Worm (Caenorhabditis elegans) whole organism, L1 larva: ENCODE data around the gene tbb-2.

Experiments used
- C16A3.4 ChIP-seq: fragments of 150-350 bp; optimal IDR thresholded peaks from 2 replicates; lab custom pipeline; 2014; ENCODE audit warnings: missing biosample characterization, missing genetic modification characterization
- F16B12.6 ChIP-seq: fragments of 150-350 bp; optimal IDR thresholded peaks from 2 replicates; lab custom pipeline; 2014; ENCODE audit warnings: missing biosample characterization, missing genetic modification characterization
- aha-1 ChIP-seq: fragments of 150-350 bp; optimal IDR thresholded peaks from 2 replicates; lab custom pipeline; 2014; ENCODE audit warnings: missing biosample characterization, missing genetic modification characterization
- alr-1 ChIP-seq: fragments of 200-800 bp; sonication (Bioruptor generic); optimal IDR thresholded peaks from 2 replicates; lab custom pipeline; 2018; ENCODE audit warnings: borderline replicate concordance, mild to moderate bottlenecking, missing genetic modification characterization, missing compliant biosample characterization
- aly-2 ChIP-seq: fragments of 150-350 bp; optimal IDR thresholded peaks from 2 replicates; lab custom pipeline; 2014; ENCODE audit warnings: missing biosample characterization, missing genetic modification characterization
- blmp-1 ChIP-seq: fragments of 150-350 bp; optimal IDR thresholded peaks from 2 replicates; lab custom pipeline; 2014; ENCODE audit warnings: missing biosample characterization, missing genetic modification characterization
- ceh-63 ChIP-seq: fragments of 200-800 bp; sonication (Bioruptor generic); optimal IDR thresholded peaks from 2 replicates; lab custom pipeline; 2018; ENCODE audit warnings: mild to moderate bottlenecking, missing genetic modification characterization, missing compliant biosample characterization
- ceh-88 ChIP-seq: fragments of 200-800 bp; sonication (Bioruptor generic); IDR thresholded peaks from 2 replicates; pipeline ENCODE4 v1.3.6; 2022; ENCODE audit warnings: missing genetic modification characterization, missing compliant biosample characterization
- ces-1 ChIP-seq: fragments of 150-350 bp; optimal IDR thresholded peaks from 2 replicates; lab custom pipeline; 2014; ENCODE audit warnings: missing biosample characterization, missing genetic modification reagents, missing genetic modification characterization
- dsc-1 ChIP-seq: sonication (generic microtip); optimal IDR thresholded peaks from 2 replicates; lab custom pipeline; 2016; ENCODE audit warnings: mild to moderate bottlenecking, missing genetic modification characterization, missing compliant biosample characterization
- efl-1 ChIP-seq, 4 experiments: fragments of 150-350 bp; optimal IDR thresholded peaks in 3 of 4; peaks in 1 of 4; 1 replicate in 1 of 4; 2 replicates in 3 of 4; lab custom pipeline; 2014; ENCODE audit warnings: missing biosample characterization in 2 of 4, missing genetic modification characterization in 2 of 4, missing genetic modification reagents in 2 of 4
- egl-13 ChIP-seq: sonication (generic microtip); optimal IDR thresholded peaks from 2 replicates; lab custom pipeline; 2016; ENCODE audit warnings: missing genotype, missing genetic modification reagents, missing genetic modification characterization, missing compliant biosample characterization
- egl-27 ChIP-seq, 2 experiments: fragments of 150-350 bp in 1 of 2; sonication (generic microtip); optimal IDR thresholded peaks; 3 replicates each; lab custom pipeline; 2017 to 2018; ENCODE audit warnings: missing biosample characterization in 2 of 2, missing genetic modification characterization in 2 of 2, missing genetic modification reagents in 2 of 2
- elt-2 ChIP-seq: sonication (generic microtip); optimal IDR thresholded peaks from 2 replicates; lab custom pipeline; 2016; ENCODE audit warnings: missing genetic modification characterization, mild to moderate bottlenecking, inconsistent platforms, missing compliant biosample characterization, missing genetic modification reagents
- elt-3 ChIP-seq, 6 experiments: fragments of 150-350 bp in 1 of 6; sonication (generic microtip); optimal IDR thresholded peaks; 2 replicates each; lab custom pipeline; 2017 to 2018; ENCODE audit warnings: missing biosample characterization in 6 of 6, missing genetic modification characterization in 6 of 6, inconsistent platforms in 1 of 6
- ets-5 ChIP-seq: fragments of 200-800 bp; sonication (Bioruptor generic); IDR thresholded peaks from 2 replicates; pipeline ENCODE4 v1.3.6; 2022; ENCODE audit warnings: missing genetic modification characterization, missing compliant biosample characterization
- fkh-4 ChIP-seq: sonication (generic microtip); optimal IDR thresholded peaks from 2 replicates; lab custom pipeline; 2016; ENCODE audit warnings: missing compliant biosample characterization, missing genetic modification characterization, borderline replicate concordance
- fkh-8 ChIP-seq: sonication (generic microtip); optimal IDR thresholded peaks from 2 replicates; lab custom pipeline; 2016; ENCODE audit warnings: mild to moderate bottlenecking, missing genetic modification characterization, missing compliant biosample characterization
- hlh-17 ChIP-seq: fragments of 200-800 bp; sonication (Bioruptor generic); optimal IDR thresholded peaks from 2 replicates; lab custom pipeline; 2018; ENCODE audit warnings: missing genetic modification characterization, mild to moderate bottlenecking, missing compliant biosample characterization, moderate library complexity, borderline replicate concordance
- hlh-4 ChIP-seq: sonication (generic microtip); optimal IDR thresholded peaks from 2 replicates; lab custom pipeline; 2016; ENCODE audit warnings: mild to moderate bottlenecking, missing genetic modification characterization, missing compliant biosample characterization
- hpl-2 ChIP-seq: fragments of 150-350 bp; optimal IDR thresholded peaks from 2 replicates; lab custom pipeline; 2014; ENCODE audit warnings: missing biosample characterization, missing genetic modification reagents, missing genetic modification characterization
- irx-1 ChIP-seq: sonication (generic microtip); optimal IDR thresholded peaks from 2 replicates; lab custom pipeline; 2016; ENCODE audit warnings: missing genetic modification characterization, missing compliant biosample characterization
- isw-1 ChIP-seq: fragments of 200-800 bp; sonication (Bioruptor generic); IDR thresholded peaks from 2 replicates; pipeline ENCODE4 v1.3.6; 2022; ENCODE audit warnings: missing genetic modification characterization, missing compliant biosample characterization
- lin-14 ChIP-seq: fragments of 200-800 bp; sonication (Bioruptor generic); optimal IDR thresholded peaks from 2 replicates; lab custom pipeline; 2018; ENCODE audit warnings: mild to moderate bottlenecking, missing genetic modification characterization, moderate library complexity, missing compliant biosample characterization
- lin-35 ChIP-seq, 2 experiments: fragments of 150-350 bp; optimal IDR thresholded peaks; 2 replicates each; lab custom pipeline; 2014; ENCODE audit warnings: missing biosample characterization in 2 of 2, missing genetic modification characterization in 2 of 2, missing genetic modification reagents in 2 of 2
- lin-39 ChIP-seq: fragments of 150-350 bp; optimal IDR thresholded peaks from 2 replicates; lab custom pipeline; 2014; ENCODE audit warnings: missing biosample characterization, missing genetic modification reagents, missing genetic modification characterization
- lsy-2 ChIP-seq, 2 experiments: fragments of 150-350 bp; optimal IDR thresholded peaks; 2 replicates each; lab custom pipeline; 2014; ENCODE audit warnings: missing biosample characterization in 2 of 2, missing genetic modification characterization in 2 of 2
- mab-9 ChIP-seq: fragments of 200-800 bp; sonication (Bioruptor generic); IDR thresholded peaks from 2 replicates; pipeline ENCODE4 v1.3.6; 2022; ENCODE audit warnings: missing genetic modification reagents, missing genetic modification characterization, missing compliant biosample characterization
- mdl-1 ChIP-seq, 2 experiments: fragments of 150-350 bp; optimal IDR thresholded peaks; 2 replicates each; lab custom pipeline; 2014 to 2017; ENCODE audit warnings: missing biosample characterization in 2 of 2, missing genetic modification characterization in 2 of 2, inconsistent platforms in 1 of 2
- mef-2 ChIP-seq: fragments of 150-350 bp; optimal IDR thresholded peaks from 2 replicates; lab custom pipeline; 2014; ENCODE audit warnings: missing biosample characterization, missing genetic modification characterization
- mep-1 ChIP-seq: fragments of 150-350 bp; optimal IDR thresholded peaks from 2 replicates; lab custom pipeline; 2014; ENCODE audit warnings: missing biosample characterization, missing genetic modification characterization
- nhr-20 ChIP-seq: sonication (generic microtip); optimal IDR thresholded peaks from 2 replicates; lab custom pipeline; 2016; ENCODE audit warnings: mild to moderate bottlenecking, missing genetic modification characterization, missing compliant biosample characterization
- nhr-237 ChIP-seq: fragments of 150-350 bp; optimal IDR thresholded peaks from 2 replicates; lab custom pipeline; 2014; ENCODE audit warnings: missing biosample characterization, missing genetic modification characterization
- nhr-28 ChIP-seq: fragments of 150-350 bp; optimal IDR thresholded peaks from 2 replicates; lab custom pipeline; 2014; ENCODE audit warnings: missing biosample characterization, missing genetic modification characterization
- nhr-47 ChIP-seq: sonication (generic microtip); optimal IDR thresholded peaks from 2 replicates; lab custom pipeline; 2016; ENCODE audit warnings: mild to moderate bottlenecking, missing genetic modification characterization, moderate library complexity, missing compliant biosample characterization
- nhr-76 ChIP-seq: sonication (generic microtip); optimal IDR thresholded peaks from 2 replicates; lab custom pipeline; 2017; ENCODE audit warnings: missing biosample characterization, missing genetic modification characterization
- nhr-77 ChIP-seq: fragments of 150-350 bp; optimal IDR thresholded peaks from 2 replicates; lab custom pipeline; 2014; ENCODE audit warnings: missing biosample characterization, missing genetic modification characterization
- pax-3 ChIP-seq: fragments of 200-800 bp; sonication (Bioruptor generic); optimal IDR thresholded peaks from 2 replicates; lab custom pipeline; 2018; ENCODE audit warnings: mild to moderate bottlenecking, missing genetic modification characterization, moderate library complexity, missing compliant biosample characterization
- pqm-1 ChIP-seq: sonication (generic microtip); optimal IDR thresholded peaks from 3 replicates; lab custom pipeline; 2017; ENCODE audit warnings: missing biosample characterization, missing genetic modification characterization
- snpc-4 ChIP-seq: fragments of 150-350 bp; optimal IDR thresholded peaks from 2 replicates; lab custom pipeline; 2014; ENCODE audit warnings: missing biosample characterization, missing genetic modification characterization
- sup-37 ChIP-seq: fragments of 200-800 bp; sonication (Bioruptor generic); optimal IDR thresholded peaks from 2 replicates; lab custom pipeline; 2018; ENCODE audit warnings: mild to moderate bottlenecking, missing genetic modification characterization, missing compliant biosample characterization
- swsn-7 ChIP-seq: sonication (generic microtip); optimal IDR thresholded peaks from 2 replicates; lab custom pipeline; 2016; ENCODE audit warnings: missing genetic modification characterization, missing compliant biosample characterization
- unc-62 ChIP-seq: fragments of 150-350 bp; optimal IDR thresholded peaks from 2 replicates; lab custom pipeline; 2014; ENCODE audit warnings: missing biosample characterization, missing genetic modification reagents, missing genetic modification characterization
- unc-86 ChIP-seq: sonication (generic microtip); optimal IDR thresholded peaks from 2 replicates; lab custom pipeline; 2016; ENCODE audit warnings: missing genetic modification characterization, missing compliant biosample characterization
- unc-98 ChIP-seq: fragments of 200-800 bp; sonication (Bioruptor generic); IDR thresholded peaks from 2 replicates; pipeline ENCODE4 v1.3.6; 2022; ENCODE audit warnings: missing genetic modification characterization, missing compliant biosample characterization
- zag-1 ChIP-seq: fragments of 150-350 bp; optimal IDR thresholded peaks from 2 replicates; lab custom pipeline; 2014; ENCODE audit warnings: missing biosample characterization, missing genetic modification characterization
- ztf-11 ChIP-seq, 2 experiments: sonication (generic microtip); optimal IDR thresholded peaks; 2 replicates each; lab custom pipeline; 2016 to 2017; ENCODE audit warnings: missing genetic modification characterization in 2 of 2, missing biosample characterization in 1 of 2, missing compliant biosample characterization in 1 of 2

Gene tbb-2

DNA sequence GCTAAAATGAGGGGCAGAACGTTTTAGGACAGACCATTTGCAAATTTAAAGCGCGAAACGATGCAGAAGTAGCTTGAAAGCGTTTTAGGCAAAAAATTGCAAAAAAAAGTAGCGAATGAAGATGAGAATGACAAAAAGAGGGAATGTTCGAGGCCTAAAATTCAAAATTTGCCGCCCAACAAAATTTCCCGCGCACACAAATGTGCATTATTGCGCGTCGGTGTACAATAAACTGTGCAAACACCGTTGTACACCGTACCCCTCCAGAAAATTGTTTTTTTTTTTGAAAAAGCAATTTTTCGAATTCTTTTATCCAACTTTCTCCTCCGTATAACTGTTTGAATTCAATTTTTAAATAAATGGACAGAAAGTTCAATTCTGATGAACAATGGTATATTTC is 2.4 kb upstream of the tbb-2 start, which contains the start of gene snpc-3.4 (continued):
- TF ChIP-seq alr-1 (tag; lab: Kevin White, UChicago) = no peak
- TF ChIP-seq isw-1 (GFP tag; lab: Robert Waterston, UW) = peak; percentile 44
- peak; percentile 89 to 93 for TF ChIP-seq lin-35 (GFP tag; optimal IDR thresholded peaks at IDR 0.05; lab: Kevin White, UChicago)
- peak; percentile 96 for TF ChIP-seq F16B12.6 (tag; lab: Kevin White, UChicago)
- TF ChIP-seq swsn-7 = peak; percentile 61
- TF ChIP-seq blmp-1 = peak; percentile 57
- no peak for TF ChIP-seq ets-5 (GFP tag; lab: Robert Waterston, UW)
- TF ChIP-seq irx-1 (tag; lab: Kevin White, UChicago) = peak; percentile 49
- peak in 1 of 2 experiments; percentile 57 for TF ChIP-seq mdl-1 (tag; optimal IDR thresholded peaks at IDR 0.05; lab: Kevin White, UChicago)
- TF ChIP-seq egl-27 (tag; optimal IDR thresholded peaks at IDR 0.05; lab: Kevin White, UChicago) = no peak
- no peak for TF ChIP-seq hlh-4 (tag; lab: Kevin White, UChicago)
- peak; percentile 57 for TF ChIP-seq fkh-8 (tag; lab: Kevin White, UChicago)
- peak; percentile 53 for TF ChIP-seq aly-2
- peak; percentile 81 for TF ChIP-seq C16A3.4 (tag; lab: Kevin White, UChicago)

DNA sequence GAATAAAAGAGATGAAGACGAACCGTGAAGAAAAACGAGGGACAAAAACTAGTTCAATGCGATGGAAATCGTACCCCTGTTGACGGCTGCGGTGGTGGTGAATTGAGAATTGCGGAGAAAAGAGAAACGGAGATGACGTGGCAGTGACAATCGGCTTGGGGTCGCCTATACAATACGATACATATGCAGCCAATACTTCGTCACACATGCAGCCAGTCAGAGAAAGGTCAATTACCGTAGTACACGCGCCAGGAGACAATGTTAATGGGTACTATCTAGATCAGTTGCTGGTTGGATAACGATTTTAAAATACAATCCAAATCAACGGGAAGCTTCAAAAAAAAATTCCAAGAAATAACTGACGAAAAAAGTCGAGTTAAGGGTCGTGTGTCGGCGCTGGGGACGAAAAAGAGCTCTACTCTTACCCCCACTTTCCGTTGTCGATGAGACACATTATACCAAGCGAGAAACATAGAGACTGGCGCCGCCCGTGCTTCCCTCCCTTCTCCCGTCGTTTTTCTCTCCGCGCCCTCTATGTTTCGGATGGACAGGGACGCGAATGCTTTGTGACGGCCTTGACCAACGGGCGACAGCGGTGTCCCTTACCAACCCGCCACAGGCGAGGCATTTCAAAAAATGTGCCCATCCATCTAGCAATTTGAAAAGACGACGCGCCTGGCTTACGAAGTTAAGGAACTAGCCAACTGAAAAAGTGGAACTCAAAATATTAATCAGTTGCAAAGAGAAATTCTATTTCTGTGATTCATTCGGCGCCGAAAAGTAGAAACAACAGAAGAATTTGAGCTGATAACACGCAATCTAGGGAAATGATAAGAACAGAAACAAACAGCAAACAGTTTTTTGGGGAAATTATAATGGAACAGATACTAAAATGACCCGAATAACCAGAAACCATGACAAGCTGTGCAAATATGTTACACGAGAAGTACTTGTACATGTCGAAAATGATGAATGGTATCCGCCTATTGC is 1.5 kb upstream of the tbb-2 start:
- TF ChIP-seq nhr-28 = no peak
- TF ChIP-seq alr-1 (tag; lab: Kevin White, UChicago) = no peak
- no peak for TF ChIP-seq ceh-88 (GFP tag; lab: Robert Waterston, UW)
- no peak for TF ChIP-seq elt-3 (tag; optimal IDR thresholded peaks at IDR 0.05; lab: Kevin White, UChicago)
- no peak for TF ChIP-seq pax-3 (tag; lab: Kevin White, UChicago)
- peak; percentile 93 for TF ChIP-seq lin-14 (GFP tag; lab: Kevin White, UChicago)
- TF ChIP-seq elt-2 (tag; lab: Kevin White, UChicago) = peak; percentile 22
- TF ChIP-seq lin-35 (GFP tag; optimal IDR thresholded peaks at IDR 0.05; lab: Kevin White, UChicago) = peak in 1 of 2 experiments; percentile 2
- peak in 1 of 2 experiments; percentile 20 for TF ChIP-seq efl-1 (optimal IDR thresholded peaks at IDR 0.05; lab: Kevin White, UChicago)
- peak; percentile 13 to 62 for TF ChIP-seq efl-1 (GFP tag; optimal IDR thresholded peaks at IDR 0.05 in 1 of 2; lab: Kevin White, UChicago)
- no peak for TF ChIP-seq nhr-76 (tag; lab: Kevin White, UChicago)
- TF ChIP-seq nhr-77 (tag; lab: Kevin White, UChicago) = no peak
- TF ChIP-seq unc-98 (GFP tag; lab: Robert Waterston, UW) = no peak
- no peak for TF ChIP-seq nhr-237 (tag; lab: Kevin White, UChicago)
- TF ChIP-seq ces-1 (GFP tag; lab: Kevin White, UChicago) = no peak
- TF ChIP-seq fkh-4 (tag; lab: Kevin White, UChicago) = no peak
- TF ChIP-seq hpl-2 = no peak
- no peak for TF ChIP-seq egl-13 (tag; lab: Kevin White, UChicago)
- peak; percentile 6 for TF ChIP-seq nhr-47 (tag; lab: Kevin White, UChicago)
- peak; percentile 66 for TF ChIP-seq blmp-1
- no peak for TF ChIP-seq lin-39
- TF ChIP-seq nhr-20 (tag; lab: Kevin White, UChicago) = peak; percentile 6
- peak in 1 of 2 experiments; percentile 34 for TF ChIP-seq ztf-11 (tag; optimal IDR thresholded peaks at IDR 0.05; lab: Kevin White, UChicago)
- TF ChIP-seq ceh-63 (GFP tag; lab: Kevin White, UChicago) = no peak
- TF ChIP-seq C16A3.4 (tag; lab: Kevin White, UChicago) = no peak
- no peak for TF ChIP-seq mep-1 (tag; lab: Kevin White, UChicago)
- TF ChIP-seq sup-37 (GFP tag; lab: Kevin White, UChicago) = no peak
- no peak for TF ChIP-seq unc-86
- TF ChIP-seq mab-9 = 0 out of 2 replicates have a peak, but pooled peaks have one; percentile 9
- TF ChIP-seq hlh-17 (GFP tag; lab: Kevin White, UChicago) = no peak
- no peak for TF ChIP-seq zag-1 (tag; lab: Kevin White, UChicago)
- TF ChIP-seq dsc-1 (tag; lab: Kevin White, UChicago) = no peak
- no peak for TF ChIP-seq fkh-8 (tag; lab: Kevin White, UChicago)
- TF ChIP-seq aha-1 = no peak
- peak; percentile 7 for TF ChIP-seq irx-1 (tag; lab: Kevin White, UChicago)
- TF ChIP-seq lsy-2 (tag; optimal IDR thresholded peaks at IDR 0.05; lab: Kevin White, UChicago) = peak; percentile 4 to 37
- no peak for TF ChIP-seq pqm-1 (tag; lab: Kevin White, UChicago)
- TF ChIP-seq unc-62 (GFP tag; lab: Kevin White, UChicago) = no peak
- no peak for TF ChIP-seq egl-27 (tag; optimal IDR thresholded peaks at IDR 0.05; lab: Kevin White, UChicago)
- no peak for TF ChIP-seq snpc-4 (tag; lab: Kevin White, UChicago)
- no peak for TF ChIP-seq mef-2 (tag; lab: Kevin White, UChicago)
